Worm (Caenorhabditis elegans) whole organism, young adult: ENCODE data around the gene fmo-3.

ENCODE experiments used
- B0336.3 ChIP-seq: fragments of 200-800 bp; sonication (Bioruptor generic); IDR thresholded peaks from 2 replicates; pipeline ENCODE4 v1.3.6; 2022; ENCODE audit warnings: missing genetic modification characterization, missing compliant biosample characterization
- F37B4.10 ChIP-seq: fragments of 200-800 bp; sonication (Bioruptor generic); IDR thresholded peaks from 2 replicates; pipeline ENCODE4 v1.3.6; 2022; ENCODE audit warnings: missing genetic modification characterization, missing compliant biosample characterization
- F49E8.2 ChIP-seq: sonication (generic microtip); optimal IDR thresholded peaks from 3 replicates; lab custom pipeline; 2017; ENCODE audit warnings: missing genetic modification characterization, mild to moderate bottlenecking, missing compliant biosample characterization, antibody characterized with exemption, moderate library complexity; ENCODE audit not compliant: insufficient read depth
- F57C9.4 ChIP-seq: sonication (generic microtip); optimal IDR thresholded peaks from 2 replicates; lab custom pipeline; 2017; ENCODE audit warnings: mild to moderate bottlenecking, missing genetic modification characterization, missing compliant biosample characterization
- K11D2.4 ChIP-seq: fragments of 200-800 bp; sonication (Bioruptor generic); IDR thresholded peaks from 2 replicates; pipeline ENCODE4 v1.3.6; 2022; ENCODE audit warnings: missing genetic modification reagents, missing genetic modification characterization, missing compliant biosample characterization
- Y53F4B.3 ChIP-seq: fragments of 200-800 bp; sonication (Bioruptor generic); IDR thresholded peaks from 2 replicates; pipeline ENCODE4 v1.3.6; 2022; ENCODE audit warnings: missing genetic modification reagents, missing genetic modification characterization, missing compliant biosample characterization
- Y79H2A.3 ChIP-seq: fragments of 200-800 bp; sonication (Bioruptor generic); conservative IDR thresholded peaks from 2 replicates; pipeline ENCODE4 v1.3.6; 2022; ENCODE audit warnings: missing genetic modification reagents, missing genetic modification characterization, missing compliant biosample characterization
- Y95B8A.8 ChIP-seq: fragments of 200-800 bp; sonication (Bioruptor generic); IDR thresholded peaks from 2 replicates; pipeline ENCODE4 v1.3.6; 2022; ENCODE audit warnings: missing genetic modification reagents, missing genetic modification characterization, missing compliant biosample characterization
- attf-6 ChIP-seq: fragments of 200-800 bp; sonication (Bioruptor generic); IDR thresholded peaks from 2 replicates; pipeline ENCODE4 v1.3.6; 2022; ENCODE audit warnings: missing genetic modification reagents, missing genetic modification characterization, missing compliant biosample characterization
- cebp-1 ChIP-seq, 2 experiments: fragments of 200-800 bp in 1 of 2; sonication (Bioruptor generic) in 1 of 2; sonication (generic microtip) in 1 of 2; IDR thresholded peaks in 1 of 2; optimal IDR thresholded peaks in 1 of 2; 2 replicates each; pipeline versions ENCODE4 v1.3.6 to Lab custom; 2017 to 2022; ENCODE audit warnings: missing compliant biosample characterization in 2 of 2, missing genetic modification characterization in 2 of 2, mild to moderate bottlenecking in 1 of 2, missing genetic modification reagents in 1 of 2, moderate library complexity in 1 of 2
- ceh-79 ChIP-seq: sonication (generic microtip); optimal IDR thresholded peaks from 2 replicates; lab custom pipeline; 2017; ENCODE audit warnings: mild to moderate bottlenecking, missing genetic modification characterization, missing compliant biosample characterization
- ceh-91 ChIP-seq: fragments of 200-800 bp; sonication (Bioruptor generic); IDR thresholded peaks from 2 replicates; pipeline ENCODE4 v1.3.6; 2022; ENCODE audit warnings: missing genetic modification reagents, missing genetic modification characterization, missing compliant biosample characterization
- egl-18 ChIP-seq: fragments of 200-800 bp; sonication (Bioruptor generic); IDR thresholded peaks from 2 replicates; pipeline ENCODE4 v1.3.6; 2022; ENCODE audit warnings: missing genetic modification reagents, missing genetic modification characterization, missing compliant biosample characterization
- egl-44 ChIP-seq: fragments of 200-800 bp; sonication (Bioruptor generic); IDR thresholded peaks from 2 replicates; pipeline ENCODE4 v1.3.6; 2022; ENCODE audit warnings: missing genetic modification reagents, missing genetic modification characterization, missing compliant biosample characterization
- egrh-3 ChIP-seq: fragments of 200-800 bp; sonication (Bioruptor generic); IDR thresholded peaks from 2 replicates; pipeline ENCODE4 v1.3.6; 2022; ENCODE audit warnings: missing genetic modification reagents, missing genetic modification characterization, missing compliant biosample characterization
- ekl-4 ChIP-seq: fragments of 200-800 bp; sonication (Bioruptor generic); IDR thresholded peaks from 2 replicates; pipeline ENCODE4 v1.3.6; 2022; ENCODE audit warnings: missing genetic modification reagents, missing genetic modification characterization, missing compliant biosample characterization
- him-1 ChIP-seq: sonication (generic microtip); optimal IDR thresholded peaks from 2 replicates; lab custom pipeline; 2016; ENCODE audit warnings: missing genotype, missing genetic modification reagents, missing genetic modification characterization, missing compliant biosample characterization
- hrde-1 ChIP-seq: sonication (generic microtip); optimal IDR thresholded peaks from 2 replicates; lab custom pipeline; 2016; ENCODE audit warnings: missing genetic modification characterization, mild to moderate bottlenecking, missing compliant biosample characterization, moderate library complexity, missing genotype, missing genetic modification reagents, borderline replicate concordance
- lag-1 ChIP-seq: fragments of 200-800 bp; sonication (Bioruptor generic); IDR thresholded peaks from 2 replicates; pipeline ENCODE4 v1.3.6; 2022; ENCODE audit warnings: missing genetic modification reagents, missing genetic modification characterization, missing compliant biosample characterization
- let-526 ChIP-seq: fragments of 200-800 bp; sonication (Bioruptor generic); IDR thresholded peaks from 2 replicates; pipeline ENCODE4 v1.3.6; 2022; ENCODE audit warnings: missing genetic modification reagents, missing genetic modification characterization, missing compliant biosample characterization
- let-607 ChIP-seq, 2 experiments: fragments of 200-800 bp in 1 of 2; sonication (Bioruptor generic) in 1 of 2; sonication (generic microtip) in 1 of 2; optimal IDR thresholded peaks; 2 replicates each; lab custom pipeline; 2016 to 2018; ENCODE audit warnings: mild to moderate bottlenecking in 2 of 2, missing compliant biosample characterization in 2 of 2, missing genetic modification characterization in 2 of 2, moderate library complexity in 2 of 2, missing genotype in 1 of 2
- lin-35 ChIP-seq, 3 experiments: fragments of 150-350 bp in 2 of 3; sonication (generic microtip) in 1 of 3; optimal IDR thresholded peaks; 2 replicates each; lab custom pipeline; 2014 to 2018; ENCODE audit warnings: missing biosample characterization in 3 of 3, missing genetic modification characterization in 3 of 3, missing genetic modification reagents in 3 of 3
- lsl-1 ChIP-seq: fragments of 200-800 bp; sonication (Bioruptor generic); optimal IDR thresholded peaks from 2 replicates; lab custom pipeline; 2018; ENCODE audit warnings: mild to moderate bottlenecking, missing genetic modification characterization, moderate library complexity, missing compliant biosample characterization
- madf-10 ChIP-seq: sonication (generic microtip); optimal IDR thresholded peaks from 2 replicates; lab custom pipeline; 2016; ENCODE audit warnings: mild to moderate bottlenecking, missing genetic modification characterization, missing compliant biosample characterization
- madf-3 ChIP-seq: fragments of 200-800 bp; sonication (Bioruptor generic); IDR thresholded peaks from 2 replicates; pipeline ENCODE4 v1.3.6; 2022; ENCODE audit warnings: missing genetic modification reagents, missing genetic modification characterization, missing compliant biosample characterization
- madf-6 ChIP-seq: fragments of 200-800 bp; sonication (Bioruptor generic); IDR thresholded peaks from 2 replicates; pipeline ENCODE4 v1.3.6; 2022; ENCODE audit warnings: missing genetic modification reagents, missing genetic modification characterization, missing compliant biosample characterization
- madf-8 ChIP-seq: fragments of 200-800 bp; sonication (Bioruptor generic); conservative IDR thresholded peaks from 2 replicates; pipeline ENCODE4 v1.3.6; 2022; ENCODE audit warnings: missing genetic modification reagents, missing genetic modification characterization, missing compliant biosample characterization
- mxl-1 ChIP-seq: sonication (generic microtip); optimal IDR thresholded peaks from 2 replicates; lab custom pipeline; 2016; ENCODE audit warnings: missing genetic modification characterization, missing compliant biosample characterization
- nfya-1 ChIP-seq: sonication (generic microtip); optimal IDR thresholded peaks from 2 replicates; lab custom pipeline; 2017; ENCODE audit warnings: antibody characterized with exemption, missing compliant biosample characterization, missing genetic modification characterization, borderline replicate concordance; ENCODE audit not compliant: insufficient read depth
- nfyb-1 ChIP-seq: fragments of 200-800 bp; sonication (Bioruptor generic); IDR thresholded peaks from 2 replicates; pipeline ENCODE4 v1.3.6; 2022; ENCODE audit warnings: missing genetic modification reagents, missing genetic modification characterization, missing compliant biosample characterization
- nhr-27 ChIP-seq: fragments of 200-800 bp; sonication (Bioruptor generic); optimal IDR thresholded peaks from 2 replicates; lab custom pipeline; 2018; ENCODE audit warnings: mild to moderate bottlenecking, missing genetic modification characterization, moderate library complexity, missing compliant biosample characterization
- pbrm-1 ChIP-seq: fragments of 200-800 bp; sonication (Bioruptor generic); IDR thresholded peaks from 2 replicates; pipeline ENCODE4 v1.3.6; 2022; ENCODE audit warnings: missing genetic modification reagents, missing genetic modification characterization, missing compliant biosample characterization
- rcor-1 ChIP-seq: fragments of 200-800 bp; sonication (Bioruptor generic); IDR thresholded peaks from 2 replicates; pipeline ENCODE4 v1.3.6; 2022; ENCODE audit warnings: missing genetic modification reagents, missing genetic modification characterization, missing compliant biosample characterization
- repo-1 ChIP-seq: sonication (generic microtip); optimal IDR thresholded peaks from 2 replicates; lab custom pipeline; 2017; ENCODE audit warnings: mild to moderate bottlenecking, missing genetic modification characterization, missing compliant biosample characterization
- sea-2 ChIP-seq: fragments of 200-800 bp; sonication (Bioruptor generic); IDR thresholded peaks from 2 replicates; pipeline ENCODE4 v1.3.6; 2022; ENCODE audit warnings: missing genetic modification characterization, missing compliant biosample characterization
- snpc-1.1 ChIP-seq: sonication (generic microtip); optimal IDR thresholded peaks from 2 replicates; lab custom pipeline; 2017; ENCODE audit warnings: missing genetic modification characterization, mild to moderate bottlenecking, missing compliant biosample characterization, antibody characterized with exemption, moderate library complexity, missing genotype, missing genetic modification reagents; ENCODE audit not compliant: insufficient read depth
- snpc-3.4 ChIP-seq: sonication (generic microtip); optimal IDR thresholded peaks from 2 replicates; lab custom pipeline; 2017; ENCODE audit warnings: missing genetic modification characterization, mild to moderate bottlenecking, missing compliant biosample characterization, antibody characterized with exemption, moderate library complexity, missing genotype, missing genetic modification reagents
- sptf-2 ChIP-seq: fragments of 200-800 bp; sonication (Bioruptor generic); optimal IDR thresholded peaks from 2 replicates; lab custom pipeline; 2018; ENCODE audit warnings: mild to moderate bottlenecking, missing genetic modification characterization, missing compliant biosample characterization
- zfh-2 ChIP-seq: fragments of 200-800 bp; sonication (Bioruptor generic); conservative IDR thresholded peaks from 2 replicates; pipeline ENCODE4 v1.3.6; 2022; ENCODE audit warnings: missing genetic modification reagents, missing genetic modification characterization, missing compliant biosample characterization
- zim-3 ChIP-seq: sonication (generic microtip); optimal IDR thresholded peaks from 2 replicates; lab custom pipeline; 2017; ENCODE audit warnings: mild to moderate bottlenecking, missing genetic modification characterization, moderate library complexity, missing compliant biosample characterization

Gene fmo-3

DNA sequence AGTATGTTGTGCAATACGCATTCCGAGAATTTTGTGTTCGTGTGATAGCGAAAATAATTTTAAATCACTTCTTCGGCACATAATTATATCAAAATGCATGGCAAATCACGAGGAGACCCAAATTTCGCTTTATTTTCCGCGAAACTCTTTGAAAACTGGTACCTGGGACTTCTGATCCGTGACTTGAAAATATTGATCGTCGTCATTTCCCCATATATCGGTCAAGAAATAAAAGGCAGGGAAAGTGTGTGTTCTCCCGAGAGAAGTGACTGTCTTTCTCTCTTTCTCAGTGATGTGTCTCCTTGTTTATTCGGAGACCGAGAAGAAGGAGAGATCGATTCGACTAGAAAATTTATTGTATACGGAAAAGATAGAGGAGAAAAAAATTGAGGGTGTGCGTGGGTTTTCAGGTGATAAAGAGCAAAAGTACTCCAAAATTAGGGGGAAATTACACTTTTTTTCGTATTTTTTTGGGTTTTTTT is 16.8 kb downstream of the fmo-3 start, which contains the start of gene W09D10.5 (continued):
- peak; percentile 39; the same call in 1 of the 2 replicates for TF ChIP-seq K11D2.4
- no peak for TF ChIP-seq egl-18
- TF ChIP-seq nhr-27 = no peak
- no peak for TF ChIP-seq zfh-2 (GFP tag; lab: Robert Waterston, UW)
- no peak for TF ChIP-seq let-607 (tag; optimal IDR thresholded peaks at IDR 0.05; lab: Kevin White, UChicago)
- no peak for TF ChIP-seq nfya-1
- peak; percentile 68; the same call in 1 of the 2 replicates for TF ChIP-seq nfyb-1 (GFP tag; lab: Robert Waterston, UW)
- no peak for TF ChIP-seq madf-8 (GFP tag; lab: Robert Waterston, UW)
- no peak for TF ChIP-seq him-1
- no peak for TF ChIP-seq Y95B8A.8
- TF ChIP-seq sea-2 (GFP tag; lab: Robert Waterston, UW) = no peak
- TF ChIP-seq ceh-91 (GFP tag; lab: Robert Waterston, UW) = no peak
- TF ChIP-seq ceh-79 (tag; lab: Kevin White, UChicago) = peak; percentile 37
- no peak for TF ChIP-seq sptf-2
- TF ChIP-seq lag-1 = no peak
- no peak for TF ChIP-seq egl-44 (GFP tag; lab: Robert Waterston, UW)
- TF ChIP-seq snpc-1.1 (tag; lab: Kevin White, UChicago) = no peak
- no peak for TF ChIP-seq snpc-3.4 (tag; lab: Kevin White, UChicago)
- TF ChIP-seq cebp-1 (GFP tag; IDR thresholded peaks at IDR 0.05; lab: Robert Waterston, UW) = peak; percentile 43; the same call in 1 of the 2 replicates
- TF ChIP-seq cebp-1 (tag; optimal IDR thresholded peaks at IDR 0.05; lab: Kevin White, UChicago) = peak; percentile 77
- TF ChIP-seq madf-10 = peak; percentile 18
- TF ChIP-seq lsl-1 (GFP tag; lab: Kevin White, UChicago) = no peak
- no peak for TF ChIP-seq lin-35 (GFP tag; optimal IDR thresholded peaks at IDR 0.05; lab: Kevin White, UChicago)
- TF ChIP-seq mxl-1 = no peak
- TF ChIP-seq zim-3 (tag; lab: Kevin White, UChicago) = peak; percentile 78
- peak; percentile 18 for TF ChIP-seq F57C9.4
- no peak for TF ChIP-seq pbrm-1 (GFP tag; lab: Robert Waterston, UW)
- TF ChIP-seq Y79H2A.3 = no peak
- no peak for TF ChIP-seq egrh-3 (GFP tag; lab: Robert Waterston, UW)
- no peak for TF ChIP-seq F49E8.2 (tag; lab: Kevin White, UChicago)
- peak; percentile 78 for TF ChIP-seq B0336.3 (GFP tag; lab: Robert Waterston, UW)
- no peak for TF ChIP-seq attf-6
- 0 out of 2 replicates have a peak, but pooled peaks have one; percentile 14 for TF ChIP-seq F37B4.10
- TF ChIP-seq, all 124 proteins: peak for 38

DNA sequence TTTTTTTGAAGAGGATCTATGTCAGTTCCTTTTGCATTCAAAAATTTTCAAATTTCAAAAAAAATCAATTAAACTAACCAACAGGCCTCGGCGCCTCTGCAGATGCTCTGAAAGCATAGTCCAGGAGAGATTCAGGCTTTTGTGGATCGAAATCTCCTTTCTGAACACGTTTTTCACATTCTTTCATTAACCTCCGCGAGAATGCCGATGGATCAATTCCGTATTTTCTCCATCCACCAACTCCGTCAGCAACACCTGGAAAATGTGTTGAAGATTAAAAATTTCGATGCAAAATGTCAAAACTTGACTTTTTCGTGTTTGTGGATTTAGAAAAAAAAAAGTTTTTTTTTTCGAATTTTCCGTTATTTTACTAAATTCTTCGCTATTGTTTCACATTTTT is 20.1 kb downstream of the fmo-3 start:
- TF ChIP-seq hrde-1 (tag; lab: Kevin White, UChicago) (no peak), K11D2.4 (0 out of 2 replicates have a peak, but pooled peaks have one; percentile 24), ekl-4 (GFP tag; lab: Robert Waterston, UW) (0 out of 2 replicates have a peak, but pooled peaks have one; percentile 51), madf-3 (GFP tag; lab: Robert Waterston, UW) (0 out of 2 replicates have a peak, but pooled peaks have one; percentile 31), sea-2 (GFP tag; lab: Robert Waterston, UW) (0 out of 2 replicates have a peak, but pooled peaks have one; percentile 36), let-526 (0 out of 2 replicates have a peak, but pooled peaks have one; percentile 15), egrh-3 (GFP tag; lab: Robert Waterston, UW) (no peak), repo-1 (tag; lab: Kevin White, UChicago) (peak; percentile 6), nfyb-1 (GFP tag; lab: Robert Waterston, UW) (0 out of 2 replicates have a peak, but pooled peaks have one; percentile 21), rcor-1 (GFP tag; lab: Robert Waterston, UW) (no peak), zim-3 (tag; lab: Kevin White, UChicago) (peak; percentile 12), madf-6 (0 out of 2 replicates have a peak, but pooled peaks have one; percentile 28), cebp-1 (GFP tag; IDR thresholded peaks at IDR 0.05; lab: Robert Waterston, UW) (no peak), cebp-1 (tag; optimal IDR thresholded peaks at IDR 0.05; lab: Kevin White, UChicago) (peak; percentile 23), Y53F4B.3 (GFP tag; lab: Robert Waterston, UW) (no peak)
